Worm (Caenorhabditis elegans) whole organism, L3 larva: ENCODE results near the gene C50F4.16.

Experiments
- ceh-82 ChIP-seq: fragments of 150-350 bp; optimal IDR thresholded peaks from 2 replicates; lab custom pipeline; 2014; ENCODE audit warnings: missing biosample characterization, missing genetic modification characterization
- ceh-9 ChIP-seq: sonication (generic microtip); optimal IDR thresholded peaks from 2 replicates; lab custom pipeline; 2018; ENCODE audit warnings: missing biosample characterization, missing genetic modification characterization
- egl-27 ChIP-seq: sonication (generic microtip); optimal IDR thresholded peaks from 4 replicates; lab custom pipeline; 2017; ENCODE audit warnings: missing biosample characterization, missing genetic modification reagents, missing genetic modification characterization
- elt-3 ChIP-seq, 3 experiments: fragments of 150-350 bp in 1 of 3; sonication (generic microtip) in 2 of 3; optimal IDR thresholded peaks; 2 replicates in 2 of 3; 4 replicates in 1 of 3; lab custom pipeline; 2014 to 2017; ENCODE audit warnings: missing biosample characterization in 3 of 3, missing genetic modification characterization in 3 of 3
- mml-1 ChIP-seq: fragments of 150-350 bp; sonication (generic microtip); optimal IDR thresholded peaks from 3 replicates; lab custom pipeline; 2014; ENCODE audit warnings: missing biosample characterization, missing genetic modification characterization
- nhr-25 ChIP-seq: sonication (generic microtip); optimal IDR thresholded peaks from 2 replicates; lab custom pipeline; 2017; ENCODE audit warnings: missing biosample characterization, missing genetic modification characterization
- nhr-76 ChIP-seq: fragments of 150-350 bp; sonication (generic microtip); optimal IDR thresholded peaks from 5 replicates; lab custom pipeline; 2014; ENCODE audit warnings: missing biosample characterization, missing genetic modification characterization
- nhr-77 ChIP-seq: fragments of 150-350 bp; optimal IDR thresholded peaks from 2 replicates; lab custom pipeline; 2014; ENCODE audit warnings: missing biosample characterization, missing genetic modification characterization
- unc-62 ChIP-seq: fragments of 150-350 bp; sonication (generic microtip); optimal IDR thresholded peaks from 4 replicates; lab custom pipeline; 2014; ENCODE audit warnings: missing biosample characterization, missing genetic modification reagents, missing genetic modification characterization
- ztf-11 ChIP-seq: fragments of 150-350 bp; optimal IDR thresholded peaks from 2 replicates; lab custom pipeline; 2014; ENCODE audit warnings: missing biosample characterization, missing genetic modification characterization
- ztf-4 ChIP-seq: fragments of 150-350 bp; optimal IDR thresholded peaks from 2 replicates; lab custom pipeline; 2014; ENCODE audit warnings: missing biosample characterization, missing genetic modification characterization

- no peak for TF ChIP-seq ztf-11
- no peak for TF ChIP-seq nhr-76 (tag; lab: Kevin White, UChicago)
- TF ChIP-seq egl-27 (tag; lab: Kevin White, UChicago), result no peak
- TF ChIP-seq nhr-77, result no peak
- TF ChIP-seq ceh-82 (tag; lab: Kevin White, UChicago), result no peak
- TF ChIP-seq elt-3 (tag; optimal IDR thresholded peaks at IDR 0.05; lab: Kevin White, UChicago), result no peak
- no peak for TF ChIP-seq ceh-9 (tag; lab: Kevin White, UChicago)
- no peak for TF ChIP-seq mml-1
- no peak for TF ChIP-seq nhr-25 (tag; lab: Kevin White, UChicago)
- TF ChIP-seq unc-62 (GFP tag; lab: Kevin White, UChicago), result no peak
- TF ChIP-seq ztf-4 (tag; lab: Kevin White, UChicago), result no peak
Measured at ce11 chrV:9584263-9584662, 42.9 kb upstream of the C50F4.16 start.
